Fruit fly (Drosophila melanogaster) whole organism, prepupa: ENCODE results near the gene CG32407.
A peak's percentile ranks its signal among the peaks of the same experiment; 100 is the strongest.

ENCODE experiments used
- Blimp-1 ChIP-seq: fragments of 200-800 bp; sonication (Bioruptor generic); optimal IDR thresholded peaks from 3 replicates; lab custom pipeline; 2017; ENCODE audit warnings: missing biosample characterization, missing genetic modification characterization, mild to moderate bottlenecking, moderate library complexity, missing genetic modification reagents
- CG11762 ChIP-seq: fragments of 200-800 bp; sonication (Bioruptor generic); optimal IDR thresholded peaks from 3 replicates; lab custom pipeline; 2016; ENCODE audit warnings: missing biosample characterization, missing genetic modification characterization; ENCODE audit not compliant: insufficient read depth
- CG11902 ChIP-seq: fragments of 200-800 bp; sonication (Bioruptor generic); optimal IDR thresholded peaks from 3 replicates; lab custom pipeline; 2016; ENCODE audit warnings: missing biosample characterization, missing genetic modification characterization
- CG15336 ChIP-seq: fragments of 200-800 bp; sonication (Bioruptor generic); IDR thresholded peaks from 2 replicates; pipeline ENCODE4 v1.3.6; 2022; ENCODE audit warnings: missing biosample characterization, missing genetic modification characterization
- CG1621 ChIP-seq: fragments of 200-800 bp; sonication (Bioruptor generic); optimal IDR thresholded peaks from 3 replicates; lab custom pipeline; 2018; ENCODE audit warnings: missing biosample characterization, mild to moderate bottlenecking, missing genetic modification characterization
- CG16779 ChIP-seq: fragments of 200-800 bp; sonication (Bioruptor generic); optimal IDR thresholded peaks from 3 replicates; lab custom pipeline; 2017; ENCODE audit warnings: missing biosample characterization, mild to moderate bottlenecking, missing genetic modification characterization
- CG3032 ChIP-seq: fragments of 200-800 bp; optimal IDR thresholded peaks from 2 replicates; lab custom pipeline; 2019; ENCODE audit warnings: missing biosample characterization, mild to moderate bottlenecking, missing genetic modification characterization, moderate library complexity
- CG31627 ChIP-seq: fragments of 200-800 bp; sonication (Bioruptor generic); optimal IDR thresholded peaks from 3 replicates; lab custom pipeline; 2016; ENCODE audit warnings: missing biosample characterization, missing genetic modification characterization
- CG32006 ChIP-seq: fragments of 200-800 bp; sonication (Bioruptor generic); optimal IDR thresholded peaks from 3 replicates; lab custom pipeline; 2017; ENCODE audit warnings: missing biosample characterization, mild to moderate bottlenecking, missing genetic modification characterization
- CG34406 ChIP-seq: fragments of 200-800 bp; sonication (Bioruptor generic); optimal IDR thresholded peaks from 3 replicates; lab custom pipeline; 2016; ENCODE audit warnings: missing biosample characterization, missing genetic modification characterization
- CG6163 ChIP-seq: fragments of 200-800 bp; sonication (Bioruptor generic); IDR thresholded peaks from 3 replicates; pipeline ENCODE4 v1.3.6; 2022; ENCODE audit warnings: missing biosample characterization, missing genetic modification characterization
- CG6276 ChIP-seq: fragments of 200-800 bp; sonication (Bioruptor generic); optimal IDR thresholded peaks from 2 replicates; lab custom pipeline; 2017; ENCODE audit warnings: missing biosample characterization, mild to moderate bottlenecking, missing genetic modification characterization
- CG6808 ChIP-seq: fragments of 200-800 bp; sonication (Bioruptor generic); optimal IDR thresholded peaks from 3 replicates; lab custom pipeline; 2017; ENCODE audit warnings: missing biosample characterization, missing genetic modification characterization, mild to moderate bottlenecking, moderate library complexity, missing genetic modification reagents
- CG7368 ChIP-seq: fragments of 200-800 bp; sonication (Bioruptor generic); optimal IDR thresholded peaks from 3 replicates; lab custom pipeline; 2016; ENCODE audit warnings: missing biosample characterization, missing genetic modification characterization
- CG9139 ChIP-seq: fragments of 200-800 bp; sonication (Bioruptor generic); optimal IDR thresholded peaks from 3 replicates; lab custom pipeline; 2017; ENCODE audit warnings: missing biosample characterization, mild to moderate bottlenecking, missing genetic modification characterization
- Eip78C ChIP-seq: fragments of 200-800 bp; sonication (Bioruptor generic); peaks from one replicate; lab custom pipeline; 2016; ENCODE audit warnings: missing biosample characterization, missing genetic modification characterization
- Eip93F ChIP-seq: fragments of 200-800 bp; sonication (Bioruptor generic); optimal IDR thresholded peaks from 2 replicates; lab custom pipeline; 2016; ENCODE audit warnings: missing biosample characterization, mild to moderate bottlenecking, missing genetic modification characterization
- Ets21C ChIP-seq: fragments of 200-800 bp; sonication (Bioruptor generic); optimal IDR thresholded peaks from 3 replicates; lab custom pipeline; 2016; ENCODE audit warnings: missing biosample characterization, missing genetic modification characterization
- Ets96B ChIP-seq: fragments of 200-800 bp; optimal IDR thresholded peaks from 2 replicates; lab custom pipeline; 2019; ENCODE audit warnings: missing biosample characterization, mild to moderate bottlenecking, missing genetic modification characterization, moderate library complexity
- Gug ChIP-seq: fragments of 200-800 bp; sonication (Bioruptor generic); IDR thresholded peaks from 2 replicates; pipeline ENCODE4 v1.3.6; 2022; ENCODE audit warnings: missing biosample characterization, missing genetic modification characterization
- Hr38 ChIP-seq: sonication (Bioruptor generic); optimal IDR thresholded peaks from 2 replicates; lab custom pipeline; 2016; ENCODE audit warnings: missing biosample characterization, missing genetic modification characterization
- Hr4 ChIP-seq: fragments of 200-800 bp; sonication (Bioruptor generic); optimal IDR thresholded peaks from 3 replicates; lab custom pipeline; 2016; ENCODE audit warnings: missing biosample characterization, missing genetic modification characterization
- Met ChIP-seq: fragments of 200-800 bp; sonication (Bioruptor generic); optimal IDR thresholded peaks from 3 replicates; lab custom pipeline; 2016; ENCODE audit warnings: missing biosample characterization, missing genetic modification characterization
- OdsH ChIP-seq: fragments of 200-800 bp; sonication (Bioruptor generic); optimal IDR thresholded peaks from 3 replicates; lab custom pipeline; 2016; ENCODE audit warnings: missing biosample characterization, missing genetic modification characterization
- Sox102F ChIP-seq: fragments of 200-800 bp; sonication (Bioruptor generic); optimal IDR thresholded peaks from 2 replicates; lab custom pipeline; 2016; ENCODE audit warnings: missing biosample characterization, mild to moderate bottlenecking, missing genetic modification characterization
- Sox15 ChIP-seq: fragments of 200-800 bp; sonication (Bioruptor generic); optimal IDR thresholded peaks from 3 replicates; lab custom pipeline; 2016; ENCODE audit warnings: missing biosample characterization, missing genetic modification characterization
- achi ChIP-seq: fragments of 200-800 bp; sonication (Bioruptor generic); optimal IDR thresholded peaks from 3 replicates; lab custom pipeline; 2016; ENCODE audit warnings: missing biosample characterization, missing genetic modification characterization
- cyc ChIP-seq: fragments of 200-800 bp; sonication (Bioruptor generic); optimal IDR thresholded peaks from 3 replicates; lab custom pipeline; 2016; ENCODE audit warnings: missing biosample characterization, missing genetic modification characterization
- esn ChIP-seq: fragments of 200-800 bp; sonication (Bioruptor generic); optimal IDR thresholded peaks from 2 replicates; lab custom pipeline; 2016; ENCODE audit warnings: missing biosample characterization, mild to moderate bottlenecking, missing genetic modification characterization, moderate library complexity
- fd59A ChIP-seq: fragments of 200-800 bp; sonication (Bioruptor generic); optimal IDR thresholded peaks from 2 replicates; lab custom pipeline; 2017; ENCODE audit warnings: missing biosample characterization, mild to moderate bottlenecking, missing genetic modification characterization, missing genetic modification reagents
- fd85E ChIP-seq: fragments of 200-800 bp; sonication (Bioruptor generic); optimal IDR thresholded peaks from 3 replicates; lab custom pipeline; 2016; ENCODE audit warnings: missing biosample characterization, missing genetic modification characterization
- fkh ChIP-seq: fragments of 200-800 bp; sonication (Bioruptor generic); optimal IDR thresholded peaks from 3 replicates; lab custom pipeline; 2017; ENCODE audit warnings: missing biosample characterization, mild to moderate bottlenecking, missing genetic modification characterization, moderate library complexity
- lz ChIP-seq: fragments of 200-800 bp; sonication (Bioruptor generic); optimal IDR thresholded peaks from 3 replicates; lab custom pipeline; 2016; ENCODE audit warnings: missing biosample characterization, missing genetic modification characterization
- net ChIP-seq: fragments of 200-800 bp; sonication (Bioruptor generic); optimal IDR thresholded peaks from 3 replicates; lab custom pipeline; 2016; ENCODE audit warnings: missing biosample characterization, missing genetic modification characterization
- salr ChIP-seq, 2 experiments: fragments of 200-800 bp; sonication (Bioruptor generic); optimal IDR thresholded peaks; 3 replicates each; lab custom pipeline; 2016 to 2018; ENCODE audit warnings: missing biosample characterization in 2 of 2, missing genetic modification characterization in 2 of 2, mild to moderate bottlenecking in 1 of 2
- spab ChIP-seq: fragments of 200-800 bp; sonication (Bioruptor generic); optimal IDR thresholded peaks from 2 replicates; lab custom pipeline; 2017; ENCODE audit warnings: missing biosample characterization, mild to moderate bottlenecking, missing genetic modification characterization, missing genetic modification reagents
- ss ChIP-seq, 2 experiments: fragments of 200-800 bp; sonication (Bioruptor generic); optimal IDR thresholded peaks; 2 replicates in 1 of 2; 3 replicates in 1 of 2; lab custom pipeline; 2017 to 2018; ENCODE audit warnings: mild to moderate bottlenecking in 2 of 2, missing biosample characterization in 2 of 2, missing genetic modification characterization in 2 of 2, moderate library complexity in 1 of 2
- svp ChIP-seq: fragments of 200-800 bp; sonication (Bioruptor generic); peaks from one replicate; lab custom pipeline; 2016; ENCODE audit warnings: missing biosample characterization, missing genetic modification characterization
- topi ChIP-seq: fragments of 200-800 bp; sonication (Bioruptor generic); optimal IDR thresholded peaks from 3 replicates; lab custom pipeline; 2016; ENCODE audit warnings: missing biosample characterization, missing genetic modification characterization
- vri ChIP-seq: fragments of 200-800 bp; sonication (Bioruptor generic); optimal IDR thresholded peaks from 3 replicates; lab custom pipeline; 2016; ENCODE audit warnings: missing biosample characterization, mild to moderate bottlenecking, missing genetic modification characterization

Gene CG32407

dm6 chr3L:5926015-5926988 is 4.4 kb downstream of the CG32407 start (continued):
- TF ChIP-seq Sox102F: peak; percentile 35
- TF ChIP-seq CG32006 (GFP tag; lab: Kevin White, UChicago): peak; percentile 22
- TF ChIP-seq Hr38 (GFP tag; lab: Kevin White, UChicago): no peak
- TF ChIP-seq CG6163 (GFP tag; lab: Robert Waterston, UW): peak; percentile 54; the same call in 2 of the 3 replicates
- TF ChIP-seq achi (GFP tag; lab: Kevin White, UChicago): peak; percentile 19
- no peak for TF ChIP-seq CG7368
- peak; percentile 23 for TF ChIP-seq CG31627 (GFP tag; lab: Kevin White, UChicago)
- TF ChIP-seq CG11762 (GFP tag; lab: Kevin White, UChicago): no peak
- peak; percentile 48 for TF ChIP-seq Hr4 (GFP tag; lab: Kevin White, UChicago)
- no peak for TF ChIP-seq CG11902
- peak; percentile 19 for TF ChIP-seq Met (GFP tag; lab: Kevin White, UChicago)
- peak; percentile 72 for TF ChIP-seq Eip78C (GFP tag; lab: Kevin White, UChicago)
- TF ChIP-seq lz (GFP tag; lab: Kevin White, UChicago): peak; percentile 27
- TF ChIP-seq ss (GFP tag; optimal IDR thresholded peaks at IDR 0.05; lab: Kevin White, UChicago): peak in 1 of 2 experiments; percentile 7
- no peak for TF ChIP-seq Ets96B (tag; lab: Kevin White, UChicago)
- peak; percentile 97 for TF ChIP-seq Blimp-1
- TF ChIP-seq CG6808 (GFP tag; lab: Kevin White, UChicago): no peak
- TF ChIP-seq spab (GFP tag; lab: Kevin White, UChicago): no peak
- TF ChIP-seq topi (GFP tag; lab: Kevin White, UChicago): peak; percentile 28
- peak; percentile 14 for TF ChIP-seq CG6276 (GFP tag; lab: Kevin White, UChicago)
- TF ChIP-seq Gug: no peak
- no peak for TF ChIP-seq Eip93F
- TF ChIP-seq vri (GFP tag; lab: Kevin White, UChicago): peak; percentile 54
- TF ChIP-seq CG16779: peak; percentile 29
- TF ChIP-seq fkh (GFP tag; lab: Kevin White, UChicago): no peak
- TF ChIP-seq CG3032 (tag; lab: Kevin White, UChicago): no peak
- peak; percentile 0 for TF ChIP-seq CG9139
- peak; percentile 33 for TF ChIP-seq OdsH (GFP tag; lab: Kevin White, UChicago)
- TF ChIP-seq CG15336 (GFP tag; lab: Robert Waterston, UW): peak; percentile 37; the same call in 1 of the 2 replicates
- peak; percentile 42 for TF ChIP-seq esn
- no peak for TF ChIP-seq cyc (GFP tag; lab: Kevin White, UChicago)
- peak; percentile 46 for TF ChIP-seq CG1621 (tag; lab: Kevin White, UChicago)
- no peak for TF ChIP-seq salr (GFP tag; optimal IDR thresholded peaks at IDR 0.05; lab: Kevin White, UChicago)
- no peak for TF ChIP-seq fd59A (GFP tag; lab: Kevin White, UChicago)
- TF ChIP-seq Sox15 (GFP tag; lab: Kevin White, UChicago): no peak
- peak; percentile 11 for TF ChIP-seq net (GFP tag; lab: Kevin White, UChicago)
- TF ChIP-seq Ets21C: no peak
- no peak for TF ChIP-seq fd85E

DNA sequence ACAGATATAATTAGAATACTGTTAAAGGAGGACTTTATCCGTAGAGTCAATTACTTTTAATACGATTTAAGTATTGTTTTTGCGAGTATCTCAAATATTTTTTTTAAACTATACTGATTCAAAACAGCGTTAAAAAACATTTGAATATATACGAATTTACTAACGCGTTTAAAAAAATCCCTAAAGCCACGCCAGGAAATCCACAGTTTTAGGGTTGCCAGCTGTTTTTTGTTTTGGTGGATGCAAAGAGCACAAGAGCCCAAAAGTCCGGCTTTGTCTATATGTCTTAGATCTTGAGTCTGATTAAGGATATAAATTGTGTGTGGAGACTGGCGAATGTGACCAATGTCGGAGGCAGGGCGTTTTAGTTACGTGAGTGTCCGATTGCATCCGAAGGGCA is 5.7 kb downstream of the CG32407 start:
- TF ChIP-seq topi (GFP tag; lab: Kevin White, UChicago): peak; percentile 8
- no peak for TF ChIP-seq CG34406 (GFP tag; lab: Kevin White, UChicago)
- peak; percentile 81 for TF ChIP-seq Eip78C (GFP tag; lab: Kevin White, UChicago)
- peak; percentile 64 for TF ChIP-seq svp (GFP tag; lab: Kevin White, UChicago)
- peak; percentile 65 for TF ChIP-seq CG1621 (tag; lab: Kevin White, UChicago)
- TF ChIP-seq, all 60 proteins: peak for 4
